Worm (Caenorhabditis elegans): ENCODE measurements around the gene ttyh-1.

ttyh-1 gene

DNA sequence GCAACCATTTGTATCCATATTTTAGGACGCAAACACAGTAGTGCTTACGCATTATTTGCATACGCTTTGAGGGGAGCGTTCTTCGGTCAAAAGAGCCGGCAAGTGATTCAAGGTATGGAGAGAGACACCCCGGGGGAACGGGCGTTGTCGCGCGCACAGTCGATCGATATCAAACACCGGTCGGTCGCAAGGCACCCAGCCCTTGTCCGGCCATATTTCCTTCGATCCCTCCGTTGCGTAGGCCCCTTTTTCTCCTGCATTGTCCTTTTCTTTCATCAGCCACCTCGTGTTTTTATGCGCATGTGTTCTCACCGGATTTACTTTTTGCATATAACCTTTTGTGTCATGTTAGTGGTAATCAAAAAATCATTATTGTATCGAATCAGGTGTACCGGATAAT is 2.5 kb upstream of the ttyh-1 start:
- TF ChIP-seq tab-1 (GFP tag; IDR thresholded peaks at IDR 0.05) = no peak
- no peak for TF ChIP-seq klf-2 (GFP tag; conservative IDR thresholded peaks at IDR 0.05)
- no peak for TF ChIP-seq ztf-29 (GFP tag; IDR thresholded peaks at IDR 0.05)
- 0 out of 2 replicates have a peak, but pooled peaks have one; percentile 30 for TF ChIP-seq flt-1 (GFP tag; IDR thresholded peaks at IDR 0.05)
- peak; percentile 56; the same call in 1 of the 2 replicates for TF ChIP-seq T22C8.4 (GFP tag; IDR thresholded peaks at IDR 0.05)
- no peak for TF ChIP-seq ref-1 (GFP tag; conservative IDR thresholded peaks at IDR 0.05)
- TF ChIP-seq med-1 (GFP tag; optimal IDR thresholded peaks at IDR 0.05; ENCODE audit: insufficient read depth) = no peak
- no peak for TF ChIP-seq cog-1 (tag; optimal IDR thresholded peaks at IDR 0.05)
- no peak for TF ChIP-seq ztf-23 (GFP tag; IDR thresholded peaks at IDR 0.05)

DNA sequence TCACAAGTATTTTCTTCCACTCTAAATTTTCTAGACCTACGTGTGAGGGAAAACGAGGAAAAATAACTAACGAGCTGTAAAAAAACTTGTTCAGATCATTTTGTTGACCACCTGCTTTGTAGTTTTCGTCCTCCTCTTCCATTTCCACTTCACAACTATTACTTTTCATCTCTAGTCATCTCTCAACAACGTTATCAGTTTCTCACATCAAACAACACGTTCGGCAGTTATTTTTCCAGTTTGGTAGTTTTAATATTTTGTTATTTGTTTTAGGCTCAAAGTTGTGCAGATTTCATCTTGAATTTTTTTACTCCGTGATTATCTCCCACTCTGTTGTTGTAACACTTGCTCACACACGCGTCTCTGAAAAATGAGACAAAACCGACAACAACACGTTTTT is 1.4 kb upstream of the ttyh-1 start:
- TF ChIP-seq cog-1 (tag; optimal IDR thresholded peaks at IDR 0.05) (no peak), klf-2 (GFP tag; conservative IDR thresholded peaks at IDR 0.05) (no peak), flt-1 (GFP tag; IDR thresholded peaks at IDR 0.05) (no peak), tab-1 (GFP tag; IDR thresholded peaks at IDR 0.05) (no peak), ref-1 (GFP tag; conservative IDR thresholded peaks at IDR 0.05) (no peak), T22C8.4 (GFP tag; IDR thresholded peaks at IDR 0.05) (no peak), ztf-23 (GFP tag; IDR thresholded peaks at IDR 0.05) (no peak), ztf-29 (GFP tag; IDR thresholded peaks at IDR 0.05) (no peak), med-1 (GFP tag; optimal IDR thresholded peaks at IDR 0.05; ENCODE audit: insufficient read depth) (no peak)

DNA sequence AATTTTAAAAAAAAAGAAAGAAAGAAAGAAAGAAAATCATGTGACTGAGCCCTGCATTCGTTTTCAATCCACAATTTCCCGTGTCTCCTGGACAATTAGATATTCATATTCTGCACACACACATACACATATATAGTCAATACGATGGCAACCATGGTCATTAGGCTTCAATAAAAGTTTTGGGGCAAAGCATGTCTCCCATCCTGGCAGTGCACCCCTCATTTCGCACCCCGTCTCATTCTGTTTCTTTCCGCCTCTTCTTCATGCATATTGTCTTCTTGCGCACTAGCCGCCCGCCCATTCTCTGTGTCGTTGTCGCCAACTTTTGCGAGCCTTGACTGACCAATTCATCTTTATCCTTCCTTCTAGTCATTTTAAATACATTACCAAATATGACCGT is 877 bp upstream of the ttyh-1 start:
- TF ChIP-seq cog-1 (tag; optimal IDR thresholded peaks at IDR 0.05) = no peak
- TF ChIP-seq tab-1 (GFP tag; IDR thresholded peaks at IDR 0.05) = 0 out of 2 replicates have a peak, but pooled peaks have one; percentile 10

DNA sequence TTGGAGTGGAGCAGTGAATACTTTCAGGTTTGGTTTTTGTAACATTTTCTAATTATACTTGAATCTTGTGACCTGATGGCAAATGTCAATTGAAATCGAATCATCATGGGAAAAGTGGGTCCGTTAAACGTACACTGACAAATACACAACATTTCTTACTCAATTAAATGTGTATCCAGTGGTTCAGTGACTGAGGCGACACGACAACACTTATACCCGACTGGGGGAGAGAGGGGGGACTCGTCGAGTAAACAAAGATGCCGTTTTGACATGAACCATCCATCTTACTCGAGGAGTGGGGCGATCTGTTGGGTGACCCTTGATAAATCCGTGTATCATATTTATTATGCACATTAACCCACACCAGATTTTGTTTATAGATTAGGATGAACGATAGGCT is 328 bp downstream of the ttyh-1 start:
- TF ChIP-seq ref-1 (GFP tag; conservative IDR thresholded peaks at IDR 0.05) (no peak), tab-1 (GFP tag; IDR thresholded peaks at IDR 0.05) (no peak), klf-2 (GFP tag; conservative IDR thresholded peaks at IDR 0.05) (no peak), ztf-29 (GFP tag; IDR thresholded peaks at IDR 0.05) (no peak), T22C8.4 (GFP tag; IDR thresholded peaks at IDR 0.05) (no peak), flt-1 (GFP tag; IDR thresholded peaks at IDR 0.05) (0 out of 2 replicates have a peak, but pooled peaks have one; percentile 13), med-1 (GFP tag; optimal IDR thresholded peaks at IDR 0.05; ENCODE audit: insufficient read depth) (no peak), ztf-23 (GFP tag; IDR thresholded peaks at IDR 0.05) (no peak), cog-1 (tag; optimal IDR thresholded peaks at IDR 0.05) (peak; percentile 73)

DNA sequence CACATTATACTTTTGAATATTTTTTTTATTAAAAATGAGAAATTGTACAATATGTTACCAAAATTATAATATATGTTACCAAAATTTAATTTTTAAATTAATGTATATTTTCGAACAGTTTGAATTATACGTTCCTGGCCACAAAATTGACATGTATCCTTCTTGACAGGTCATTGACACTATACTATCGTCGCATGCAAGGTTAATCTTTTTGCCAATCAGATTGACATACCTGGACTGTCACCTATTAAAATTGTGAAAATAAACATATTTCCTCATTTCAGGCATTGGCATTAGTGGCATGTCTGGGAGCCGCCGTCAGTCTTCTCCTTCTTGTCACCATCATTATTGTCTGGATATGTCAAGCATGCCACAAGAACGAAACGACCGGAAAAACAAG is 1.6 kb downstream of the ttyh-1 start:
- TF ChIP-seq ztf-23 (GFP tag; IDR thresholded peaks at IDR 0.05) (no peak), flt-1 (GFP tag; IDR thresholded peaks at IDR 0.05) (no peak), tab-1 (GFP tag; IDR thresholded peaks at IDR 0.05) (no peak), ztf-29 (GFP tag; IDR thresholded peaks at IDR 0.05) (no peak), klf-2 (GFP tag; conservative IDR thresholded peaks at IDR 0.05) (no peak), ref-1 (GFP tag; conservative IDR thresholded peaks at IDR 0.05) (no peak), T22C8.4 (GFP tag; IDR thresholded peaks at IDR 0.05) (no peak), cog-1 (tag; optimal IDR thresholded peaks at IDR 0.05) (no peak), med-1 (GFP tag; optimal IDR thresholded peaks at IDR 0.05; ENCODE audit: insufficient read depth) (no peak)

DNA sequence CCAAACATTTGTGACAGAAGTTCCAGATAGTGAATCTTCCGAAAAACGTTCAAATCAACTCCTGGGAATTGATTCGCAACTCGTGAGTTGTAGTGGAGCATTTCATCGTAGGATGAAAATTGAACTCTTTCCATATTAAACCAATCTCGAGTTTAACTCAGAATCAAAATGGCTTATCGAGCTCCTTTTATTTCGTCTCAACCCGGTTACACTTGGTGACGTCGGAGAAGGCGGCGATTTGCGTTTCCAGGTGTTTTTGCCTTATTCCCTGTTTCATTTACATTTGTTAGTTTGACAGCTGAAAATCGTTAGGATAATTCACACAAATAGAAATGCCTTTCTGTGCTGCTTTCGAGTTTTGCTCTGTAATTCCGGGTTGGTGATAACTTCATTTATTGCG is 7.0 kb downstream of the ttyh-1 start, which contains the start of gene F42E11.3:
Gene F42E11.3, minus strand, starts transcription at position 101 of the 400 bp plus-strand sequence.
- TF ChIP-seq med-1 (GFP tag; optimal IDR thresholded peaks at IDR 0.05; ENCODE audit: insufficient read depth) = no peak
- no peak for TF ChIP-seq cog-1 (tag; optimal IDR thresholded peaks at IDR 0.05)
- no peak for TF ChIP-seq flt-1 (GFP tag; IDR thresholded peaks at IDR 0.05)
- no peak for TF ChIP-seq ztf-23 (GFP tag; IDR thresholded peaks at IDR 0.05)
- TF ChIP-seq ztf-29 (GFP tag; IDR thresholded peaks at IDR 0.05) = no peak
- TF ChIP-seq ref-1 (GFP tag; conservative IDR thresholded peaks at IDR 0.05) = no peak
- no peak for TF ChIP-seq T22C8.4 (GFP tag; IDR thresholded peaks at IDR 0.05)
- no peak for TF ChIP-seq tab-1 (GFP tag; IDR thresholded peaks at IDR 0.05)
- no peak for TF ChIP-seq klf-2 (GFP tag; conservative IDR thresholded peaks at IDR 0.05)

DNA sequence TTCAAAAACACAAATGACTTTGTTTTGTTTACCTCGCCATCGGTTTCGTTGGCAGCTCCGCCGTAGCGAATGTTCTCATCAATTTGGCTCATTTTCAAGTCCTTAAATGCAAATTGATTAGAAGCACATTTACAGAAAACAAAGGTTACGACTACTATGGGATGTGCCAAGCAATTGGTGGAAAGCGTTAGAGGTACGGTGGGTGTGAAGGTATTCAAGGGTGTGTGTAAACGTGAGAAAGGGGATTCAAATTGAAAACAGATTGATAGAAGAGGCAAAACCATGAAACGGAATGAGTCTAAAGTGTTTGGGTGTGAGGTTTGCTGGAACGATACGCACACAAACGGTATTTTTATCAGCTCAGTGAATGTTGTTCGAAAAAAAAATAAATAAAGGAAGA is 8.9 kb downstream of the ttyh-1 start, which contains the start of gene tni-1:
Gene tni-1, minus strand, starts transcription at position 101 of the 400 bp plus-strand sequence.
- TF ChIP-seq tab-1 (GFP tag; IDR thresholded peaks at IDR 0.05) (no peak), T22C8.4 (GFP tag; IDR thresholded peaks at IDR 0.05) (no peak), cog-1 (tag; optimal IDR thresholded peaks at IDR 0.05) (no peak), med-1 (GFP tag; optimal IDR thresholded peaks at IDR 0.05; ENCODE audit: insufficient read depth) (no peak), ztf-29 (GFP tag; IDR thresholded peaks at IDR 0.05) (no peak)

DNA sequence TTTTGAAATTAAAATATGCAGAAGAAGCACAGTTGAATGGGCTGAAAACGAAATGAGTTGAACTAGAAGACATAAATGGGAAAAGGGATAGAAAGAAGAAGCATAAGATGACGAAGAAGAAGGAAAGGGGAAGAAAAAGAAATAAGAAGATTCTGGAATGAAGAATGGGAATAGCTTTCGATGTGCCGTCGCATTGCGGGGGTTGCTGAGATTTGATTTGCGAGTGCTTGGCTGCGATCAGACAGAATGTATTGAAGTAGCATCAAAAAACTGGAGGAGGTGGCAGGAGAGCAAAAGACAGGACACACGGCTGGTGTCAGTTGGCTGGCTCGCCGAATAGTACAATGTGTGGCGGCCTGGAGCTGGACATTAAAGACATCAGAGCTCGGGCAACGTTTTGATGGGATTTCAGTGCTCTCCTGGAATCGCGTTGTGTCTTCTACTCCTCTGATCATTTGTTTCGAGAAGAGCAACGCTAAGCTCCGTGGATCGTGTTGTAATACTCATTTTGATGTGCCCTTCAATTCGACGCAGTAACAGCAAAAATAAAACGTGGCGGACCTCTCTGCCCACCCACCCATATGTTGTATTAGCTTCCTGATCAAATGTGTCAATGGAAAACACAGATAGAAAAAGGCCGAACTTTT is 10.7 kb downstream of the ttyh-1 start:
- peak; percentile 9 for TF ChIP-seq cog-1 (tag; optimal IDR thresholded peaks at IDR 0.05)
- TF ChIP-seq flt-1 (GFP tag; IDR thresholded peaks at IDR 0.05) = no peak

DNA sequence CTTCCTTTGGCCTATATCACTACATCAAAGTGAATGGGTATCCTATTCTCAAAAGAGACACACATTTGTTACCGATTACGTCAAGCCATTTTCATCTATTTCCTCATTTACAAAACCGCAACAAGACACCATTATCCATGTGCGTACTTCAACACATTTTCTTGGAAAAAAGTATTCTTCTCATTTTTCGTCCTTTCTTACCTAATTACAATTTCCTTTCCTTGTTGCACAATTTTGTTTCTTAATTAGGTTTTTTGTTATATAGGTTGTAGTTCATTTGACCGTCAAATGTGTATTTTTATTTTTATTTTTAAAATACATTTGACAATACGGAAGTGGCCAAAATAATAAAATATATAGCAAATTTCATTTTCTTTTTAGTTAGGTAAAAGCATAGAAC is 14.8 kb downstream of the ttyh-1 start:
- TF ChIP-seq ztf-23 (GFP tag; IDR thresholded peaks at IDR 0.05) = no peak
- no peak for TF ChIP-seq ref-1 (GFP tag; conservative IDR thresholded peaks at IDR 0.05)
- no peak for TF ChIP-seq ztf-29 (GFP tag; IDR thresholded peaks at IDR 0.05)
- TF ChIP-seq T22C8.4 (GFP tag; IDR thresholded peaks at IDR 0.05) = no peak
- no peak for TF ChIP-seq klf-2 (GFP tag; conservative IDR thresholded peaks at IDR 0.05)
- TF ChIP-seq cog-1 (tag; optimal IDR thresholded peaks at IDR 0.05) = no peak
- no peak for TF ChIP-seq flt-1 (GFP tag; IDR thresholded peaks at IDR 0.05)
- no peak for TF ChIP-seq med-1 (GFP tag; optimal IDR thresholded peaks at IDR 0.05; ENCODE audit: insufficient read depth)
- no peak for TF ChIP-seq tab-1 (GFP tag; IDR thresholded peaks at IDR 0.05)
